Fruit fly (Drosophila melanogaster): ENCODE results near the gene Tsp29Fa.

DNA sequence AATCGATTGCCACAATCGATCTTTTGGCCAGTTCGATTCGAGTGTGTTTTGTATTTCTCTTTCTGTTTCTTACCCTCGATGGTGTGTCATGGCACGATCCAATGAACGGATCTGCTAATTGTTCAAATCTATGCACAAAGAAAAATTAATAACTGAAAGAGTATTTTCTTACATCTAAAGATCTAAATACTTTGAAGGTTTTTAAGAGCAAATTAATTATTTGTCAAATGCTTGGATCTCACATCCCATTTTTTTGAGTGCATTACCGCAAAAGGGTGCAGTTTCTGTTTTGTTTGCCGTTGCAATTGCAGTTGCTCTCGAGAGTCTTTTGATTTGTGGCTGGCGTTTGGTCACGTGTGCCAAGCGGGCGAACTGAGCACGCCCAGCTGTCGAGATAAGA is 11.8 kb upstream of the Tsp29Fa start:
- no peak for TF ChIP-seq Hr78 (GFP tag; optimal IDR thresholded peaks at IDR 0.05)
- no peak for TF ChIP-seq CG32264 (GFP tag; optimal IDR thresholded peaks at IDR 0.05)
- no peak for TF ChIP-seq fru (GFP tag; optimal IDR thresholded peaks at IDR 0.05)
- no peak for TF ChIP-seq sage (GFP tag; optimal IDR thresholded peaks at IDR 0.05)
- no peak for TF ChIP-seq brk (GFP tag; optimal IDR thresholded peaks at IDR 0.05)
